Fruit fly (Drosophila melanogaster): ENCODE results near the gene CG11307.

DNA sequence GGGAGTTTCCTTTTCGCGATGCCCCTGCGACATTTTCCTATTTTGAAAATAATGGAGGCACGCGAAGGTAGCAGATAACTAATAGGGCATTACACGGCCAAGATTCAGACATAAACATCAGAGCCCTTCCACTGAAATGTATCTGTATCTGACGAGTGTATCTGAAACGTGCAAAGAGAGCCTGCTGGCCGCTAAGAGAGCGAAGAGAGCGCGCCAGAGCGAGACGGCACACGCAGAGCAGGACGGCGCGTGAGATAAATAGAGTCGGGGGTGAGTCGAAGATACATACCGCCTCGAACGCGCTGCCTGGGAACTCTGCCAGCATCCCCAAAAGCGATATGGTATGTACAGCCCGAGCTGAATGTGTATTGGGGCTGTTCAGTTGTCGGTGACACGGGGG lies 32.7 kb upstream of the CG11307 start:
- TF ChIP-seq OdsH (GFP tag; optimal IDR thresholded peaks at IDR 0.05), result no peak
- no peak for TF ChIP-seq fd85E (GFP tag; optimal IDR thresholded peaks at IDR 0.05)
- TF ChIP-seq spab (GFP tag; optimal IDR thresholded peaks at IDR 0.05), result no peak
- no peak for TF ChIP-seq vri (GFP tag; optimal IDR thresholded peaks at IDR 0.05)
- TF ChIP-seq CG31627 (GFP tag; optimal IDR thresholded peaks at IDR 0.05), result no peak
- TF ChIP-seq Hr39 (GFP tag; optimal IDR thresholded peaks at IDR 0.05), result no peak
- TF ChIP-seq CG8319 (GFP tag; optimal IDR thresholded peaks at IDR 0.05), result no peak
